Worm (Caenorhabditis elegans) whole organism, L3 larva: ENCODE results near the gene mdmh-35.

Source experiments
- ZK546.5 ChIP-seq: sonication (generic microtip); optimal IDR thresholded peaks from 2 replicates; lab custom pipeline; 2017; ENCODE audit warnings: missing biosample characterization, missing genetic modification characterization
- ama-1 ChIP-seq: fragments of 150-350 bp; optimal IDR thresholded peaks from 2 replicates; lab custom pipeline; 2018
- nhr-12 ChIP-seq: fragments of 150-350 bp; optimal IDR thresholded peaks from 2 replicates; lab custom pipeline; 2014; ENCODE audit warnings: missing biosample characterization, missing genetic modification characterization
- unc-62 ChIP-seq: fragments of 150-350 bp; sonication (generic microtip); optimal IDR thresholded peaks from 4 replicates; lab custom pipeline; 2014; ENCODE audit warnings: missing biosample characterization, missing genetic modification reagents, missing genetic modification characterization

DNA sequence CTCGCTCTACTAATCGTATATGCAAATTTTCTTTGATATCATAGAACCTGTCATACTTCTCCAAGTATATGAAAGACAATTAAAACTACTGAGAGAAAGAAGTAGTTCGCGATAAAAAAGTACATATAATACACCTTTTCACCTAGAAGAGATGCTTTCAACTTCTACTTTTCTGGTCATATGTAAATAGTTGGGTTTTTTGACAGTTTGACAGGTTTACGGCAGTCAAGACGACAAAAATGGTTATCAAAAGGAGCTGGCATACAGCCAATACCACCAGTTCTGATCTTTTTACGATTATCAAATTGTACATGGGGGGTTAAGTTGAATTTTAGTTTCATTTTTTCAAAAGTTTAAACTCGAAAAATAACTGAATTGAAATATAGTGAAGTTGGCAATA is 40.6 kb downstream of the mdmh-35 start:
- TF ChIP-seq nhr-12 (tag; lab: Kevin White, UChicago) (no peak), ama-1 (no peak), ZK546.5 (no peak), unc-62 (GFP tag; lab: Kevin White, UChicago) (no peak)
